Fruit fly (Drosophila melanogaster): Measurements from ENCODE around the gene CG1840.

DNA sequence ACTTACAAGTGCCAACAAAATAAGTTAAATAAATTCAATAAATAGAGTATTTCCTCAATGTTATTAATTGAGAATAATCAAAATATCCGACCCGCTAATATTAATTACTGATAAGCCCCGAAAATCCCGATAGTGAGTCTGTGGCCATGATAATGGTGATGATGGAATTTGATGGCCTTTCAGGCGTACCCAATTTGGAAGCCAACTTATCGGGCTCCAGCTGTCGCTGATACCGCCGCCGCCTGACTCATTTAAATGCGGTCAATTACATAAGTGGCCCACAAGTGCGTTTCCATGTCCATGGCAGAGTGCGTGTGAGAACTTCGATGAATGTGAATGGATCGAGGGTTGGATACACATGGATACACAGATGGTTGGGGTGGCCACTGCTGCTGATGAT, 4.0 kb upstream of the CG1840 start:
- TF ChIP-seq CG8159 (tag; optimal IDR thresholded peaks at IDR 0.05) (no peak), CG4496 (GFP tag; IDR thresholded peaks at IDR 0.05) (no peak), fd96Ca (GFP tag; IDR thresholded peaks at IDR 0.05) (no peak), Pif1A (GFP tag; optimal IDR thresholded peaks at IDR 0.05) (no peak), CG32121 (GFP tag; IDR thresholded peaks at IDR 0.05) (no peak), CG13204 (GFP tag; optimal IDR thresholded peaks at IDR 0.05) (no peak), CG12605 (GFP tag; IDR thresholded peaks at IDR 0.05) (no peak), CG15710 (tag; optimal IDR thresholded peaks at IDR 0.05) (no peak), EcR (GFP tag; optimal IDR thresholded peaks at IDR 0.05) (no peak), CG34367 (tag; optimal IDR thresholded peaks at IDR 0.05) (no peak), CG10348 (GFP tag; IDR thresholded peaks at IDR 0.05) (no peak), CG9948 (tag; optimal IDR thresholded peaks at IDR 0.05) (no peak), D1 (tag; optimal IDR thresholded peaks at IDR 0.05) (no peak)
